Worm (Caenorhabditis elegans) whole organism, L2 larva: ENCODE measurements around the gene cmd-1.

ENCODE experiments used
- alr-1 ChIP-seq: fragments of 150-350 bp; optimal IDR thresholded peaks from 2 replicates; lab custom pipeline; 2014; ENCODE audit warnings: missing biosample characterization, missing genetic modification characterization
- fos-1 ChIP-seq: fragments of 150-350 bp; optimal IDR thresholded peaks from 2 replicates; lab custom pipeline; 2014; ENCODE audit warnings: missing biosample characterization, missing genetic modification characterization
- nhr-10 ChIP-seq: sonication (generic microtip); optimal IDR thresholded peaks from 2 replicates; lab custom pipeline; 2017; ENCODE audit warnings: missing biosample characterization, missing genetic modification characterization
- nhr-77 ChIP-seq: fragments of 150-350 bp; optimal IDR thresholded peaks from 2 replicates; lab custom pipeline; 2014; ENCODE audit warnings: missing biosample characterization, missing genetic modification characterization
- sem-4 ChIP-seq: fragments of 150-350 bp; optimal IDR thresholded peaks from 2 replicates; lab custom pipeline; 2014; ENCODE audit warnings: missing biosample characterization, missing genetic modification reagents, missing genetic modification characterization
- unc-62 ChIP-seq: fragments of 150-350 bp; optimal IDR thresholded peaks from 2 replicates; lab custom pipeline; 2014; ENCODE audit warnings: missing biosample characterization, missing genetic modification reagents, missing genetic modification characterization
- ztf-1 ChIP-seq: fragments of 200-800 bp; sonication (Bioruptor generic); conservative IDR thresholded peaks from 2 replicates; pipeline ENCODE4 v1.3.6; 2022; ENCODE audit warnings: missing genetic modification characterization, missing compliant biosample characterization
- ztf-11 ChIP-seq: sonication (generic microtip); optimal IDR thresholded peaks from 2 replicates; lab custom pipeline; 2017; ENCODE audit warnings: missing biosample characterization, missing genetic modification characterization

- TF ChIP-seq nhr-10 (tag; lab: Kevin White, UChicago) (no peak), unc-62 (GFP tag; lab: Kevin White, UChicago) (no peak), alr-1 (no peak), sem-4 (no peak), nhr-77 (tag; lab: Kevin White, UChicago) (no peak), ztf-1 (GFP tag; lab: Robert Waterston, UW) (no peak), ztf-11 (no peak), fos-1 (tag; lab: Kevin White, UChicago) (no peak)
Measured at ce11 chrV:1207589-1207988, 51.5 kb downstream of the cmd-1 start, which contains the start of gene Y50D4A.1.
